Worm (Caenorhabditis elegans): ENCODE measurements around the gene Y41D4B.4.

Y41D4B.4 gene

DNA sequence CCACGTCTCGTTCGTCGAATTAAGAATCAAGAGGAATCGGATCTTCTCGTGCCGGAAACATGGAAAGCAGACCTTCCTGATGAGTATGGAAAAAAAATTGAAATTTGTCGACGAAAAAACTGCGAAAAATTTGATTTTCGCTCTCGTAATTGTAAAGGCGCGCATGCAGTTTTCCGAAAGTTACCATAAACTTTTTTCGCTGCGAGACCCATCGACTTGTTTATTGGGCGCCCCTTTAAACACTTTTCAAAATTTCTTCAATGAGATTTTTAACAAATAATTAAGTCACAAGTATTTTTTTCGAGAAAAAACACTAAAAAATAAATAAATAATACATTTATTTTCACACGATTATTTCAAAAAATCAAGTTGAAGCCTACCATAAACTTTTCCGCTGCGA, 825 bp downstream of the Y41D4B.4 start:
- TF ChIP-seq madf-3 (GFP tag; IDR thresholded peaks at IDR 0.05) = no peak
- no peak for TF ChIP-seq dpl-1 (GFP tag; optimal IDR thresholded peaks at IDR 0.05)
- TF ChIP-seq nfya-1 (tag; optimal IDR thresholded peaks at IDR 0.05; ENCODE audit: borderline replicate concordance, insufficient read depth) = no peak
- no peak for TF ChIP-seq gei-17 (GFP tag; optimal IDR thresholded peaks at IDR 0.05)
- no peak for TF ChIP-seq ceh-100 (GFP tag; IDR thresholded peaks at IDR 0.05)
- TF ChIP-seq lsl-1 (GFP tag; optimal IDR thresholded peaks at IDR 0.05) = peak; percentile 70
- peak; percentile 54 for TF ChIP-seq madf-6 (GFP tag; IDR thresholded peaks at IDR 0.05)
- peak; percentile 21 for TF ChIP-seq efl-1 (GFP tag; optimal IDR thresholded peaks at IDR 0.05)
- TF ChIP-seq lin-26 (GFP tag; IDR thresholded peaks at IDR 0.05) = no peak
- TF ChIP-seq mel-28 (tag; optimal IDR thresholded peaks at IDR 0.05; ENCODE audit: borderline replicate concordance) = no peak
- no peak for TF ChIP-seq D2030.7 (GFP tag; IDR thresholded peaks at IDR 0.05)
- no peak for TF ChIP-seq pha-4 (tag; optimal IDR thresholded peaks at IDR 0.05)
- no peak for TF ChIP-seq rec-8 (tag; optimal IDR thresholded peaks at IDR 0.05)
- TF ChIP-seq somi-1 (GFP tag; optimal IDR thresholded peaks at IDR 0.05) = no peak
- TF ChIP-seq attf-3 (GFP tag; conservative IDR thresholded peaks at IDR 0.05) = no peak
- TF ChIP-seq sea-2 (GFP tag; IDR thresholded peaks at IDR 0.05) = no peak
- peak; percentile 67 for TF ChIP-seq F33H1.4 (GFP tag; IDR thresholded peaks at IDR 0.05)
- TF ChIP-seq bed-1 (GFP tag; IDR thresholded peaks at IDR 0.05) = no peak
- no peak for TF ChIP-seq Y53G8AR.9 (GFP tag; conservative IDR thresholded peaks at IDR 0.05)
- no peak for TF ChIP-seq K12H6.12 (tag; optimal IDR thresholded peaks at IDR 0.05)
- TF ChIP-seq cebp-2 (GFP tag; IDR thresholded peaks at IDR 0.05) = no peak
- TF ChIP-seq ets-4 (GFP tag; optimal IDR thresholded peaks at IDR 0.05) = no peak
- no peak for TF ChIP-seq nhr-179 (tag; optimal IDR thresholded peaks at IDR 0.05)
- no peak for TF ChIP-seq mcd-1 (GFP tag; IDR thresholded peaks at IDR 0.05)
- TF ChIP-seq ekl-4 (GFP tag; IDR thresholded peaks at IDR 0.05) = no peak
- TF ChIP-seq pbrm-1 (GFP tag; IDR thresholded peaks at IDR 0.05) = no peak
- TF ChIP-seq F52B5.7 (tag; optimal IDR thresholded peaks at IDR 0.05) = no peak
- TF ChIP-seq C06A6.2 (GFP tag; conservative IDR thresholded peaks at IDR 0.05) = no peak
- TF ChIP-seq xnd-1 (tag; optimal IDR thresholded peaks at IDR 0.05) = peak; percentile 44
- no peak for TF ChIP-seq tbp1 (GFP tag; optimal IDR thresholded peaks at IDR 0.05)
- TF ChIP-seq F23B12.7 (tag; optimal IDR thresholded peaks at IDR 0.05; ENCODE audit: insufficient read depth) = no peak

- TF ChIP-seq unc-62 (GFP tag; optimal IDR thresholded peaks at IDR 0.05) (no peak), lsl-1 (GFP tag; optimal IDR thresholded peaks at IDR 0.05) (no peak), T07F8.4 (tag; optimal IDR thresholded peaks at IDR 0.05) (no peak), snpc-4 (GFP tag; optimal IDR thresholded peaks at IDR 0.05) (no peak), snpc-4 (tag; optimal IDR thresholded peaks at IDR 0.05) (no peak), hlh-26 (GFP tag; conservative IDR thresholded peaks at IDR 0.05) (no peak), ztf-6 (GFP tag; IDR thresholded peaks at IDR 0.05) (no peak), zim-3 (tag; optimal IDR thresholded peaks at IDR 0.05) (no peak)
Observed at ce11 chrIV:1662872-1663271, 3.0 kb downstream of the Y41D4B.4 start.

DNA sequence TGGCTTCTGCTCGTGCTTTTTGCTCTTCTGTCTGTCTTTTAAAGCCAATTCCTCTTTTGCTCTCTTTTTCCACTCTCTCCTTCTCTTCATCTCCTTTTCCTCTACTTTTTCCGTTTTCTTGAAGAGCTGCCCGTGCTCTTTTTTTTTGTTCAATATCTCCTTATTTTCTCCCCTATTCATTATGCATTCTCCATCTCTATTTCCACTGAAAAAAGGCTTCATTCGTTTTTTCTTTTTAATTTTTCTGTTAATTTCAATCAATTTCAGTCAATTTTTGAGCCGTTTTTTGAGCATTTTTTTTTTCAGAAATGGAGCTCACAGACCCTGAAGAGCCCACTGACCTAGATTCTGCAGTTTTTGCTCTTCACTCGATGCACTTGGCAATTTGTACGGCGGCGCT, 12.5 kb downstream of the Y41D4B.4 start, which contains the start of gene Y41D4B.1:
Y41D4B.1 (plus strand) TSS at position 301 of the 400 bp plus-strand sequence.
- TF ChIP-seq F33H1.4 (GFP tag; IDR thresholded peaks at IDR 0.05) = no peak
- TF ChIP-seq nhr-80 (tag; optimal IDR thresholded peaks at IDR 0.05) = no peak
- no peak for TF ChIP-seq C17E4.6 (GFP tag; IDR thresholded peaks at IDR 0.05)
- TF ChIP-seq mes-4 (tag; optimal IDR thresholded peaks at IDR 0.05) = no peak

All from whole organism, young adult.